Worm (Caenorhabditis elegans): ENCODE results near the gene C49F8.1.

DNA sequence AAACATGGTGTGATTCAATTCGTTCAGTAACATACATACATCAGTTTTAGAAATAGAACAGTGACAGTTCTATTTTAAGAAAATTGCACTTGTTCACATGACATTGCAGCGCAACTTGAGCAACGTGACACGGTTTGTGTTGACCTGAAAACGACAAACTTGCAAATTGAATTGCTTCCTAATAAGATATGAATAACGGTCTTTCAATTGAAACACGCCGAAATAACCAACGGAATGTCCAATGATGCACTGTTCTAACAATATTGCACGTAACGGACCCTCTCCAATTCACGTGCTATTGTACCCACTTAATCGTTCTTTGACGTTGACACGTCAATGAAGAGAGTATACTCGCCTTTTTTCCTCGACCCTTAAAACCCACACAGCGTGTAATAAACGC is 5.0 kb downstream of the C49F8.1 start:
- TF ChIP-seq nhr-237 (tag; optimal IDR thresholded peaks at IDR 0.05) (no peak), fkh-10 (GFP tag; optimal IDR thresholded peaks at IDR 0.05) (no peak), mep-1 (tag; optimal IDR thresholded peaks at IDR 0.05) (no peak), ceh-82 (tag; optimal IDR thresholded peaks at IDR 0.05) (no peak), lir-3 (tag; optimal IDR thresholded peaks at IDR 0.05; ENCODE audit: poor library complexity) (no peak), ztf-4 (tag; optimal IDR thresholded peaks at IDR 0.05) (no peak)

Measured in whole organism, L1 larva.